Fruit fly (Drosophila melanogaster) whole organism, prepupa: ENCODE data around the gene CG7573.

ENCODE experiments used
- CG10631 ChIP-seq: fragments of 200-800 bp; sonication (Bioruptor generic); optimal IDR thresholded peaks from 2 replicates; lab custom pipeline; 2016; ENCODE audit warnings: missing biosample characterization, missing genetic modification characterization
- CG11762 ChIP-seq: fragments of 200-800 bp; sonication (Bioruptor generic); optimal IDR thresholded peaks from 3 replicates; lab custom pipeline; 2016; ENCODE audit warnings: missing biosample characterization, missing genetic modification characterization; ENCODE audit not compliant: insufficient read depth
- CG1621 ChIP-seq: fragments of 200-800 bp; sonication (Bioruptor generic); optimal IDR thresholded peaks from 3 replicates; lab custom pipeline; 2018; ENCODE audit warnings: missing biosample characterization, mild to moderate bottlenecking, missing genetic modification characterization
- CG16779 ChIP-seq: fragments of 200-800 bp; sonication (Bioruptor generic); optimal IDR thresholded peaks from 3 replicates; lab custom pipeline; 2017; ENCODE audit warnings: missing biosample characterization, mild to moderate bottlenecking, missing genetic modification characterization
- CG3032 ChIP-seq: fragments of 200-800 bp; optimal IDR thresholded peaks from 2 replicates; lab custom pipeline; 2019; ENCODE audit warnings: missing biosample characterization, mild to moderate bottlenecking, missing genetic modification characterization, moderate library complexity
- CG31627 ChIP-seq: fragments of 200-800 bp; sonication (Bioruptor generic); optimal IDR thresholded peaks from 3 replicates; lab custom pipeline; 2016; ENCODE audit warnings: missing biosample characterization, missing genetic modification characterization
- CG32006 ChIP-seq: fragments of 200-800 bp; sonication (Bioruptor generic); optimal IDR thresholded peaks from 3 replicates; lab custom pipeline; 2017; ENCODE audit warnings: missing biosample characterization, mild to moderate bottlenecking, missing genetic modification characterization
- CG34406 ChIP-seq: fragments of 200-800 bp; sonication (Bioruptor generic); optimal IDR thresholded peaks from 3 replicates; lab custom pipeline; 2016; ENCODE audit warnings: missing biosample characterization, missing genetic modification characterization
- CG3919 ChIP-seq: fragments of 200-800 bp; sonication (Bioruptor generic); optimal IDR thresholded peaks from 3 replicates; lab custom pipeline; 2016; ENCODE audit warnings: missing biosample characterization, missing genetic modification characterization
- CG4318 ChIP-seq: fragments of 200-800 bp; sonication (Bioruptor generic); optimal IDR thresholded peaks from 3 replicates; lab custom pipeline; 2017; ENCODE audit warnings: missing biosample characterization, mild to moderate bottlenecking, missing genetic modification characterization
- CG6163 ChIP-seq: fragments of 200-800 bp; sonication (Bioruptor generic); IDR thresholded peaks from 3 replicates; pipeline ENCODE4 v1.3.6; 2022; ENCODE audit warnings: missing biosample characterization, missing genetic modification characterization
- CG6276 ChIP-seq: fragments of 200-800 bp; sonication (Bioruptor generic); optimal IDR thresholded peaks from 2 replicates; lab custom pipeline; 2017; ENCODE audit warnings: missing biosample characterization, mild to moderate bottlenecking, missing genetic modification characterization
- CG6792 ChIP-seq: fragments of 200-800 bp; sonication (Bioruptor generic); optimal IDR thresholded peaks from 3 replicates; lab custom pipeline; 2016; ENCODE audit warnings: missing biosample characterization, missing genetic modification characterization
- CG6854 ChIP-seq: fragments of 200-800 bp; sonication (Bioruptor generic); optimal IDR thresholded peaks from 2 replicates; lab custom pipeline; 2017; ENCODE audit warnings: missing biosample characterization, mild to moderate bottlenecking, missing genetic modification characterization
- CG7368 ChIP-seq: fragments of 200-800 bp; sonication (Bioruptor generic); optimal IDR thresholded peaks from 3 replicates; lab custom pipeline; 2016; ENCODE audit warnings: missing biosample characterization, missing genetic modification characterization
- CG8119 ChIP-seq: fragments of 200-800 bp; sonication (Bioruptor generic); IDR thresholded peaks from 3 replicates; pipeline ENCODE4 v1.3.6; 2022; ENCODE audit warnings: missing biosample characterization, missing genetic modification characterization
- CG8632 ChIP-seq: fragments of 200-800 bp; sonication (Bioruptor generic); optimal IDR thresholded peaks from 3 replicates; lab custom pipeline; 2016; ENCODE audit warnings: missing biosample characterization, missing genetic modification characterization
- CG9139 ChIP-seq: fragments of 200-800 bp; sonication (Bioruptor generic); optimal IDR thresholded peaks from 3 replicates; lab custom pipeline; 2017; ENCODE audit warnings: missing biosample characterization, mild to moderate bottlenecking, missing genetic modification characterization
- Eip75B ChIP-seq: fragments of 200-800 bp; sonication (Bioruptor generic); optimal IDR thresholded peaks from 3 replicates; lab custom pipeline; 2016; ENCODE audit warnings: missing biosample characterization, missing genetic modification characterization
- Eip78C ChIP-seq: fragments of 200-800 bp; sonication (Bioruptor generic); peaks from one replicate; lab custom pipeline; 2016; ENCODE audit warnings: missing biosample characterization, missing genetic modification characterization
- Eip93F ChIP-seq: fragments of 200-800 bp; sonication (Bioruptor generic); optimal IDR thresholded peaks from 2 replicates; lab custom pipeline; 2016; ENCODE audit warnings: missing biosample characterization, mild to moderate bottlenecking, missing genetic modification characterization
- Ets21C ChIP-seq: fragments of 200-800 bp; sonication (Bioruptor generic); optimal IDR thresholded peaks from 3 replicates; lab custom pipeline; 2016; ENCODE audit warnings: missing biosample characterization, missing genetic modification characterization
- Ets96B ChIP-seq: fragments of 200-800 bp; optimal IDR thresholded peaks from 2 replicates; lab custom pipeline; 2019; ENCODE audit warnings: missing biosample characterization, mild to moderate bottlenecking, missing genetic modification characterization, moderate library complexity
- Gug ChIP-seq: fragments of 200-800 bp; sonication (Bioruptor generic); IDR thresholded peaks from 2 replicates; pipeline ENCODE4 v1.3.6; 2022; ENCODE audit warnings: missing biosample characterization, missing genetic modification characterization
- Hr38 ChIP-seq: sonication (Bioruptor generic); optimal IDR thresholded peaks from 2 replicates; lab custom pipeline; 2016; ENCODE audit warnings: missing biosample characterization, missing genetic modification characterization
- Hr4 ChIP-seq: fragments of 200-800 bp; sonication (Bioruptor generic); optimal IDR thresholded peaks from 3 replicates; lab custom pipeline; 2016; ENCODE audit warnings: missing biosample characterization, missing genetic modification characterization
- Lpt ChIP-seq: fragments of 200-800 bp; sonication (Bioruptor generic); optimal IDR thresholded peaks from 3 replicates; lab custom pipeline; 2016; ENCODE audit warnings: missing biosample characterization, missing genetic modification characterization
- Met ChIP-seq: fragments of 200-800 bp; sonication (Bioruptor generic); optimal IDR thresholded peaks from 3 replicates; lab custom pipeline; 2016; ENCODE audit warnings: missing biosample characterization, missing genetic modification characterization
- OdsH ChIP-seq: fragments of 200-800 bp; sonication (Bioruptor generic); optimal IDR thresholded peaks from 3 replicates; lab custom pipeline; 2016; ENCODE audit warnings: missing biosample characterization, missing genetic modification characterization
- Smox ChIP-seq: fragments of 200-800 bp; sonication (Bioruptor generic); optimal IDR thresholded peaks from 3 replicates; lab custom pipeline; 2016; ENCODE audit warnings: missing biosample characterization, missing genetic modification characterization
- Sox102F ChIP-seq: fragments of 200-800 bp; sonication (Bioruptor generic); optimal IDR thresholded peaks from 2 replicates; lab custom pipeline; 2016; ENCODE audit warnings: missing biosample characterization, mild to moderate bottlenecking, missing genetic modification characterization
- Sox14 ChIP-seq: fragments of 200-800 bp; sonication (Bioruptor generic); optimal IDR thresholded peaks from 3 replicates; lab custom pipeline; 2016; ENCODE audit warnings: missing biosample characterization, missing genetic modification characterization
- achi ChIP-seq: fragments of 200-800 bp; sonication (Bioruptor generic); optimal IDR thresholded peaks from 3 replicates; lab custom pipeline; 2016; ENCODE audit warnings: missing biosample characterization, missing genetic modification characterization
- acj6 ChIP-seq: fragments of 200-800 bp; sonication (Bioruptor generic); optimal IDR thresholded peaks from 3 replicates; lab custom pipeline; 2016; ENCODE audit warnings: missing biosample characterization, missing genetic modification characterization
- cyc ChIP-seq: fragments of 200-800 bp; sonication (Bioruptor generic); optimal IDR thresholded peaks from 3 replicates; lab custom pipeline; 2016; ENCODE audit warnings: missing biosample characterization, missing genetic modification characterization
- dac ChIP-seq: fragments of 200-800 bp; sonication (Bioruptor generic); optimal IDR thresholded peaks from 2 replicates; lab custom pipeline; 2017; ENCODE audit warnings: missing biosample characterization, mild to moderate bottlenecking, missing genetic modification characterization
- eg ChIP-seq: fragments of 200-800 bp; sonication (Bioruptor generic); IDR thresholded peaks from 3 replicates; pipeline ENCODE4 v1.3.6; 2022; ENCODE audit warnings: missing biosample characterization, missing genetic modification characterization
- esn ChIP-seq: fragments of 200-800 bp; sonication (Bioruptor generic); optimal IDR thresholded peaks from 2 replicates; lab custom pipeline; 2016; ENCODE audit warnings: missing biosample characterization, mild to moderate bottlenecking, missing genetic modification characterization, moderate library complexity
- fd59A ChIP-seq: fragments of 200-800 bp; sonication (Bioruptor generic); optimal IDR thresholded peaks from 2 replicates; lab custom pipeline; 2017; ENCODE audit warnings: missing biosample characterization, mild to moderate bottlenecking, missing genetic modification characterization, missing genetic modification reagents
- fd85E ChIP-seq: fragments of 200-800 bp; sonication (Bioruptor generic); optimal IDR thresholded peaks from 3 replicates; lab custom pipeline; 2016; ENCODE audit warnings: missing biosample characterization, missing genetic modification characterization
- salr ChIP-seq, 2 experiments: fragments of 200-800 bp; sonication (Bioruptor generic); optimal IDR thresholded peaks; 3 replicates each; lab custom pipeline; 2016 to 2018; ENCODE audit warnings: missing biosample characterization in 2 of 2, missing genetic modification characterization in 2 of 2, mild to moderate bottlenecking in 1 of 2
- spab ChIP-seq: fragments of 200-800 bp; sonication (Bioruptor generic); optimal IDR thresholded peaks from 2 replicates; lab custom pipeline; 2017; ENCODE audit warnings: missing biosample characterization, mild to moderate bottlenecking, missing genetic modification characterization, missing genetic modification reagents
- ss ChIP-seq, 2 experiments: fragments of 200-800 bp; sonication (Bioruptor generic); optimal IDR thresholded peaks; 2 replicates in 1 of 2; 3 replicates in 1 of 2; lab custom pipeline; 2017 to 2018; ENCODE audit warnings: mild to moderate bottlenecking in 2 of 2, missing biosample characterization in 2 of 2, missing genetic modification characterization in 2 of 2, moderate library complexity in 1 of 2
- svp ChIP-seq: fragments of 200-800 bp; sonication (Bioruptor generic); peaks from one replicate; lab custom pipeline; 2016; ENCODE audit warnings: missing biosample characterization, missing genetic modification characterization
- topi ChIP-seq: fragments of 200-800 bp; sonication (Bioruptor generic); optimal IDR thresholded peaks from 3 replicates; lab custom pipeline; 2016; ENCODE audit warnings: missing biosample characterization, missing genetic modification characterization
- vri ChIP-seq: fragments of 200-800 bp; sonication (Bioruptor generic); optimal IDR thresholded peaks from 3 replicates; lab custom pipeline; 2016; ENCODE audit warnings: missing biosample characterization, mild to moderate bottlenecking, missing genetic modification characterization

CG7573 gene

DNA sequence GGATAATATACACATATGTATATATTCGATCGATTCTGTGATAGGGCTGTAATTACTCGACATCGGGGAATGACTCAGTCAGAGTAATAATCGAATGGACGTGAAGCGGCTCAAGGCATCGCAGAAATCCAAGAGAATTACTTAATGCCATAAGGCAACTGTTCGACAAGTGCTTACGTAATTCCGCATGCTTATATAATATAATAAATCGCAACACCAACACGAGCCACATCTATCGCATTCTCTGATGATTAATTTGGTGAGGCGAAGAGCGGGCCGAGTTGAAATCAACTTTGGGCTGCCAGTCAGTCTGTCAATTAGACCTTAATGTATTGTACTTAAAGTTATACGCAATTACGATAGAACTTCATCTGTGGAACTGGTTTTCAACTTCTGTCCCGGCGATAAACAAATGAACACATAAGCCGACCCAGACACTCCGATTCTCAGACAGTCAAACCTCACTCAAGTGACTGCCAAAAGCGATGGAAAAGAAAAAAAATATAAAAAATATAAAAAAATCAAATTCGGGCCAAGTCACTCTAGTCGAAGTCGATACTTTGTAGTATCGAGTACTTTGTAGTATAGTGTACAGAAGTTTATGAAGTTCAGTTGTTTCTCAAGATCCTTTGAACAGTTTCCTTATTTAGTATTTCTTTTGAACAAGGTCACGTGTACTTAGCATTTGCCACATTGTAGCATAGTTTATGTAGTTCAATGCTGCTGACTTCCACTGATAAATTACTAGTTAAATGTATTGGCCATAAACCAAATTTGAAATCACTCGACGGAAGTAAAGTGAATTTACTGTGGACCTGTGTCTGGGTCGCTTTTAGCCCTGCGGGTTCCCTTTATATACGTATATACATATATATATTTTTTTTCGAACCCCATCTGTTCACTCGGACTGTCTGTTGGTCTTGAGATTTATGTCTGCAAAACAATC is 10.9 kb downstream of the CG7573 start (continued):
- peak; percentile 63 for TF ChIP-seq CG34406 (GFP tag; lab: Kevin White, UChicago)
- peak; percentile 63 for TF ChIP-seq topi (GFP tag; lab: Kevin White, UChicago)
- TF ChIP-seq eg (GFP tag; lab: Robert Waterston, UW), result no peak
- TF ChIP-seq CG6854 (GFP tag; lab: Kevin White, UChicago), result no peak
- TF ChIP-seq CG9139, result no peak
- TF ChIP-seq CG6163 (GFP tag; lab: Robert Waterston, UW), result 0 out of 3 replicates have a peak, but pooled peaks have one; percentile 28
- TF ChIP-seq ss (GFP tag; optimal IDR thresholded peaks at IDR 0.05; lab: Kevin White, UChicago), result peak; percentile 54 to 60
- peak; percentile 63 for TF ChIP-seq CG10631 (GFP tag; lab: Kevin White, UChicago)
- peak; percentile 51 for TF ChIP-seq OdsH
- peak; percentile 65 for TF ChIP-seq CG31627
- TF ChIP-seq Eip78C, result peak; percentile 93
- peak; percentile 32 for TF ChIP-seq Eip75B
- no peak for TF ChIP-seq CG4318
- peak; percentile 15 for TF ChIP-seq CG3919 (GFP tag; lab: Kevin White, UChicago)
- TF ChIP-seq CG16779 (tag; lab: Kevin White, UChicago), result peak; percentile 38
- TF ChIP-seq cyc (GFP tag; lab: Kevin White, UChicago), result peak; percentile 48
- TF ChIP-seq CG32006 (GFP tag; lab: Kevin White, UChicago), result peak; percentile 7
- no peak for TF ChIP-seq Hr4 (GFP tag; lab: Kevin White, UChicago)
- no peak for TF ChIP-seq CG7368 (GFP tag; lab: Kevin White, UChicago)
- peak; percentile 62 for TF ChIP-seq achi (GFP tag; lab: Kevin White, UChicago)
- peak; percentile 2 for TF ChIP-seq Lpt (GFP tag; lab: Kevin White, UChicago)
- no peak for TF ChIP-seq fd85E (GFP tag; lab: Kevin White, UChicago)
- peak; percentile 4 for TF ChIP-seq Ets21C (GFP tag; lab: Kevin White, UChicago)
- no peak for TF ChIP-seq CG11762 (GFP tag; lab: Kevin White, UChicago)
- peak; percentile 68 for TF ChIP-seq Met (GFP tag; lab: Kevin White, UChicago)
- peak; percentile 52 for TF ChIP-seq Sox102F (GFP tag; lab: Kevin White, UChicago)
- peak; percentile 22 for TF ChIP-seq fd59A
- peak; percentile 62 for TF ChIP-seq CG8632
- peak; percentile 63 for TF ChIP-seq Smox (GFP tag; lab: Kevin White, UChicago)
- no peak for TF ChIP-seq Gug
- TF ChIP-seq CG8119, result 0 out of 3 replicates have a peak, but pooled peaks have one; percentile 36
- TF ChIP-seq Ets96B, result peak; percentile 60
- peak; percentile 82 for TF ChIP-seq svp
- TF ChIP-seq, all 60 proteins: peak for 44

DNA sequence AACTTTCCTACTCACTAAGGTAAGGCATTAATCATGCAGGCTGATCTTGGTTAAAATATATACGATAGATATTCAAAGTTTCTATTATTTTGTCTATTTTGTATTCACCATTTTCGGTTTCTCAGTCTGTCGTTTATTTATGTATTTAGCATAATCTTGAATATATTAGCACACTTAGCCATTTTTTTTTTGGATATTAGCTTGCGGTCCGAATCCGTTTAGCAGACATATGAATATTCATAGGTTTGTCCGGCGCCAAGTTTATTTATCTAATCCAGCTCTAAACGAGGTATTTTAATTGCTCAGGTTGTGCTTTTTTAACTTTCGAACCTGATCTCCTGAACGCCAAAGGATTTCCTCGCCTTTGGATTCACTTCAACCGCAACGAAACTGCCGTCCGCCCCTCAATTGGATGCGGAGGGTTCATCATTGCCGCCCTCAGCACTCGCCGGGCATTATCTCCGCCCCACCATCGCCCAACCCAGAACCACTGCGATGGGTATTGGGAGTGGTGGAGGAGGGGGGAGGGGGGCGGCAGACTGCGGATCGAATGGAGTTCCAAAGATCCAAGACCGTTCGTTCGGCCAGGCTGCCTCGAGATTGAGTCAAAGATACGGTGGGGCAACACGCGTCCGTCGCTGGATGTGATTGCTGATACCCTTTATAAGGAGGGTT is 11.8 kb downstream of the CG7573 start:
- no peak for TF ChIP-seq Hr38 (GFP tag; lab: Kevin White, UChicago)
- no peak for TF ChIP-seq CG6276
- TF ChIP-seq CG6792, result no peak
- no peak for TF ChIP-seq esn
- TF ChIP-seq svp, result peak; percentile 82
- no peak for TF ChIP-seq salr (GFP tag; optimal IDR thresholded peaks at IDR 0.05; lab: Kevin White, UChicago)
- TF ChIP-seq fd59A, result no peak
- no peak for TF ChIP-seq CG8119
- TF ChIP-seq CG4318, result no peak
- no peak for TF ChIP-seq CG3032 (tag; lab: Kevin White, UChicago)
- peak; percentile 27 for TF ChIP-seq Lpt (GFP tag; lab: Kevin White, UChicago)
- no peak for TF ChIP-seq acj6 (GFP tag; lab: Kevin White, UChicago)
- TF ChIP-seq Sox14 (GFP tag; lab: Kevin White, UChicago), result no peak
- no peak for TF ChIP-seq Eip93F (GFP tag; lab: Kevin White, UChicago)
- TF ChIP-seq CG11762 (GFP tag; lab: Kevin White, UChicago), result no peak
- peak; percentile 48 for TF ChIP-seq CG1621 (tag; lab: Kevin White, UChicago)
- TF ChIP-seq CG16779 (tag; lab: Kevin White, UChicago), result no peak
- TF ChIP-seq Eip78C, result peak; percentile 71
- TF ChIP-seq vri (GFP tag; lab: Kevin White, UChicago), result no peak
- TF ChIP-seq achi (GFP tag; lab: Kevin White, UChicago), result no peak
- no peak for TF ChIP-seq spab (GFP tag; lab: Kevin White, UChicago)
- no peak for TF ChIP-seq cyc (GFP tag; lab: Kevin White, UChicago)
- no peak for TF ChIP-seq CG32006 (GFP tag; lab: Kevin White, UChicago)
- no peak for TF ChIP-seq Eip75B
- no peak for TF ChIP-seq CG7368 (GFP tag; lab: Kevin White, UChicago)
- no peak for TF ChIP-seq Hr4 (GFP tag; lab: Kevin White, UChicago)
- no peak for TF ChIP-seq dac (GFP tag; lab: Kevin White, UChicago)
- peak; percentile 55 for TF ChIP-seq CG6854 (GFP tag; lab: Kevin White, UChicago)
- TF ChIP-seq CG8632, result no peak
